Fruit fly (Drosophila melanogaster) whole organism, embryonic: ENCODE results near the gene InR.

ENCODE experiments used
- Asciz ChIP-seq: fragments of 200-800 bp; sonication (Bioruptor generic); optimal IDR thresholded peaks from 2 replicates; lab custom pipeline; 2017; ENCODE audit warnings: missing biosample characterization, mild to moderate bottlenecking, missing genetic modification characterization, missing genetic modification reagents
- Atf-2 ChIP-seq: fragments of 200-800 bp; sonication (Bioruptor generic); optimal IDR thresholded peaks from 2 replicates; lab custom pipeline; 2016; ENCODE audit warnings: missing biosample characterization, missing genetic modification characterization
- Bteb2 ChIP-seq: fragments of 200-800 bp; sonication (Bioruptor generic); optimal IDR thresholded peaks from 2 replicates; lab custom pipeline; 2016; ENCODE audit warnings: missing biosample characterization, missing genetic modification characterization
- CG10147 ChIP-seq: fragments of 200-800 bp; sonication (Bioruptor generic); optimal IDR thresholded peaks from 2 replicates; lab custom pipeline; 2019; ENCODE audit warnings: missing biosample characterization, mild to moderate bottlenecking, missing genetic modification characterization, moderate library complexity
- CG11560 ChIP-seq: fragments of 200-800 bp; sonication (Bioruptor generic); IDR thresholded peaks from 3 replicates; pipeline ENCODE4 v1.3.6; 2022; ENCODE audit warnings: missing biosample characterization, missing genetic modification characterization
- CG12104 ChIP-seq: fragments of 200-800 bp; sonication (Bioruptor generic); optimal IDR thresholded peaks from 3 replicates; lab custom pipeline; 2016; ENCODE audit warnings: missing biosample characterization, missing genetic modification characterization
- CG12236 ChIP-seq: fragments of 200-800 bp; sonication (Bioruptor generic); optimal IDR thresholded peaks from 2 replicates; lab custom pipeline; 2016; ENCODE audit warnings: missing biosample characterization, missing genetic modification characterization
- CG14965 ChIP-seq: fragments of 200-800 bp; sonication (Bioruptor generic); optimal IDR thresholded peaks from 2 replicates; lab custom pipeline; 2016; ENCODE audit warnings: missing biosample characterization, missing genetic modification characterization, borderline replicate concordance
- CG15514 ChIP-seq: fragments of 200-800 bp; sonication (Bioruptor generic); optimal IDR thresholded peaks from 3 replicates; lab custom pipeline; 2017; ENCODE audit warnings: missing biosample characterization, missing genetic modification characterization, mild to moderate bottlenecking, moderate library complexity, missing genetic modification reagents
- CG16863 ChIP-seq: fragments of 200-800 bp; sonication (Bioruptor generic); optimal IDR thresholded peaks from 3 replicates; lab custom pipeline; 2016; ENCODE audit warnings: missing biosample characterization, missing genetic modification characterization
- CG17385 ChIP-seq: fragments of 200-800 bp; sonication (Bioruptor generic); optimal IDR thresholded peaks from 3 replicates; lab custom pipeline; 2018; ENCODE audit warnings: missing biosample characterization, mild to moderate bottlenecking, missing genetic modification characterization
- CG17802 ChIP-seq: fragments of 200-800 bp; sonication (Bioruptor generic); optimal IDR thresholded peaks from 2 replicates; lab custom pipeline; 2018; ENCODE audit warnings: missing biosample characterization, mild to moderate bottlenecking, missing genetic modification characterization, moderate library complexity
- CG18476 ChIP-seq: fragments of 200-800 bp; sonication (Bioruptor generic); optimal IDR thresholded peaks from 2 replicates; lab custom pipeline; 2016; ENCODE audit warnings: missing biosample characterization, mild to moderate bottlenecking, missing genetic modification characterization
- CG2120 ChIP-seq: fragments of 200-800 bp; sonication (Bioruptor generic); optimal IDR thresholded peaks from 3 replicates; lab custom pipeline; 2016; ENCODE audit warnings: missing biosample characterization, missing genetic modification characterization
- CG2199 ChIP-seq: fragments of 200-800 bp; sonication (Bioruptor generic); IDR thresholded peaks from 3 replicates; pipeline ENCODE4 v1.3.6; 2022; ENCODE audit warnings: missing biosample characterization, missing genetic modification characterization
- CG2678 ChIP-seq: fragments of 200-800 bp; sonication (Bioruptor generic); optimal IDR thresholded peaks from 3 replicates; lab custom pipeline; 2019; ENCODE audit warnings: missing biosample characterization, mild to moderate bottlenecking, missing genetic modification characterization, moderate library complexity
- CG30020 ChIP-seq: fragments of 200-800 bp; optimal IDR thresholded peaks from 2 replicates; lab custom pipeline; 2019; ENCODE audit warnings: missing biosample characterization, mild to moderate bottlenecking, missing genetic modification characterization, moderate library complexity
- CG31388 ChIP-seq: fragments of 200-800 bp; sonication (Bioruptor generic); optimal IDR thresholded peaks from 2 replicates; lab custom pipeline; 2016; ENCODE audit warnings: missing biosample characterization, missing genetic modification characterization
- CG42726 ChIP-seq: fragments of 200-800 bp; sonication (Bioruptor generic); IDR thresholded peaks from 2 replicates; pipeline ENCODE4 v1.3.6; 2022; ENCODE audit warnings: missing biosample characterization, missing genetic modification characterization; ENCODE audit not compliant: partially characterized antibody
- CG4730 ChIP-seq: fragments of 200-800 bp; sonication (Bioruptor generic); IDR thresholded peaks from 2 replicates; pipeline ENCODE4 v1.3.6; 2022; ENCODE audit warnings: missing biosample characterization, missing genetic modification characterization
- CG6175 ChIP-seq: fragments of 200-800 bp; sonication (Bioruptor generic); IDR thresholded peaks from 3 replicates; pipeline ENCODE4 v1.3.6; 2022; ENCODE audit warnings: missing biosample characterization, missing genetic modification characterization
- CG7928 ChIP-seq: fragments of 200-800 bp; sonication (Bioruptor generic); optimal IDR thresholded peaks from 2 replicates; lab custom pipeline; 2017; ENCODE audit warnings: missing biosample characterization, mild to moderate bottlenecking, missing genetic modification characterization
- CG8924 ChIP-seq: fragments of 200-800 bp; optimal IDR thresholded peaks from 3 replicates; lab custom pipeline; 2019; ENCODE audit warnings: missing biosample characterization, mild to moderate bottlenecking, missing genetic modification characterization, moderate library complexity
- Dll ChIP-seq: fragments of 200-800 bp; sonication (Bioruptor generic); IDR thresholded peaks from 4 replicates; pipeline ENCODE4 v1.3.6; 2022; ENCODE audit warnings: missing biosample characterization, missing genetic modification characterization; ENCODE audit not compliant: partially characterized antibody
- HLH4C ChIP-seq: fragments of 200-800 bp; sonication (Bioruptor generic); IDR thresholded peaks from 3 replicates; pipeline ENCODE4 v1.3.6; 2022; ENCODE audit warnings: missing biosample characterization, missing genetic modification characterization; ENCODE audit not compliant: partially characterized antibody
- HLH54F ChIP-seq: fragments of 200-800 bp; sonication (Bioruptor generic); optimal IDR thresholded peaks from 3 replicates; lab custom pipeline; 2016; ENCODE audit warnings: missing biosample characterization, missing genetic modification characterization
- Hand ChIP-seq: fragments of 200-800 bp; sonication (Bioruptor generic); optimal IDR thresholded peaks from 2 replicates; lab custom pipeline; 2017; ENCODE audit warnings: mild to moderate bottlenecking, missing biosample characterization, missing genetic modification reagents, missing genetic modification characterization
- Hey ChIP-seq: fragments of 200-800 bp; sonication (Bioruptor generic); optimal IDR thresholded peaks from 3 replicates; lab custom pipeline; 2018; ENCODE audit warnings: missing biosample characterization, mild to moderate bottlenecking, missing genetic modification characterization
- Mes4 ChIP-seq: fragments of 200-800 bp; sonication (Bioruptor generic); optimal IDR thresholded peaks from 2 replicates; lab custom pipeline; 2016; ENCODE audit warnings: missing biosample characterization, missing genetic modification characterization
- NC2β ChIP-seq: fragments of 200-800 bp; sonication (Bioruptor generic); optimal IDR thresholded peaks from 2 replicates; lab custom pipeline; 2016; ENCODE audit warnings: missing biosample characterization, missing genetic modification characterization
- Optix ChIP-seq: fragments of 200-800 bp; sonication (Bioruptor generic); IDR thresholded peaks from 3 replicates; pipeline ENCODE4 v1.3.6; 2022; ENCODE audit warnings: missing biosample characterization, missing genetic modification characterization
- Scr ChIP-seq: fragments of 200-800 bp; sonication (Bioruptor generic); IDR thresholded peaks from 2 replicates; pipeline ENCODE4 v1.3.6; 2022; ENCODE audit warnings: missing biosample characterization, missing genetic modification characterization; ENCODE audit not compliant: partially characterized antibody
- Trl ChIP-seq, 3 experiments: fragments of >200 bp in 2 of 3; fragments of 200-800 bp in 1 of 3; sonication (Bioruptor generic) in 1 of 3; optimal IDR thresholded peaks; 2 replicates in 1 of 3; 3 replicates in 2 of 3; lab custom pipeline; 2016 to 2017; ENCODE audit warnings: missing biosample characterization in 1 of 3, missing genetic modification characterization in 1 of 3
- ab ChIP-seq: fragments of 200-800 bp; sonication (Bioruptor generic); optimal IDR thresholded peaks from 2 replicates; lab custom pipeline; 2016; ENCODE audit warnings: missing biosample characterization, missing genetic modification characterization
- abd-A ChIP-seq: fragments of 200-800 bp; sonication (Bioruptor generic); optimal IDR thresholded peaks from 3 replicates; lab custom pipeline; 2019; ENCODE audit warnings: missing biosample characterization, mild to moderate bottlenecking, missing genetic modification characterization, moderate library complexity
- disco-r ChIP-seq: fragments of 200-800 bp; sonication (Bioruptor generic); optimal IDR thresholded peaks from 2 replicates; lab custom pipeline; 2016; ENCODE audit warnings: missing biosample characterization, missing genetic modification characterization
- fru ChIP-seq: fragments of >200 bp; optimal IDR thresholded peaks from 2 replicates; lab custom pipeline; 2017
- gce ChIP-seq: fragments of 200-800 bp; sonication (Bioruptor generic); IDR thresholded peaks from 3 replicates; pipeline ENCODE4 v1.3.6; 2022; ENCODE audit warnings: missing biosample characterization, missing genetic modification characterization
- inv ChIP-seq: fragments of 200-800 bp; sonication (Bioruptor generic); IDR thresholded peaks from 2 replicates; pipeline ENCODE4 v1.3.6; 2022; ENCODE audit warnings: missing biosample characterization, missing genetic modification characterization; ENCODE audit not compliant: partially characterized antibody
- kay ChIP-seq: fragments of 200-800 bp; sonication (Bioruptor generic); optimal IDR thresholded peaks from 2 replicates; lab custom pipeline; 2016; ENCODE audit warnings: missing biosample characterization, missing genetic modification characterization
- klu ChIP-seq: fragments of 200-800 bp; sonication (Bioruptor generic); IDR thresholded peaks from 2 replicates; pipeline ENCODE4 v1.3.6; 2022; ENCODE audit warnings: missing biosample characterization, missing genetic modification characterization
- maf-S ChIP-seq: fragments of 200-800 bp; sonication (Bioruptor generic); optimal IDR thresholded peaks from 2 replicates; lab custom pipeline; 2016; ENCODE audit warnings: missing biosample characterization, missing genetic modification characterization
- nerfin-2 ChIP-seq: fragments of 200-800 bp; sonication (Bioruptor generic); IDR thresholded peaks from 2 replicates; pipeline ENCODE4 v1.3.6; 2022; ENCODE audit warnings: missing biosample characterization, missing genetic modification characterization; ENCODE audit not compliant: partially characterized antibody
- phol ChIP-seq: fragments of 200-800 bp; sonication (Bioruptor generic); optimal IDR thresholded peaks from 3 replicates; lab custom pipeline; 2018; ENCODE audit warnings: missing biosample characterization, mild to moderate bottlenecking, missing genetic modification characterization, moderate library complexity
- repo ChIP-seq: fragments of 200-800 bp; sonication (Bioruptor generic); optimal IDR thresholded peaks from 2 replicates; lab custom pipeline; 2016; ENCODE audit warnings: missing biosample characterization, missing genetic modification characterization
- rib ChIP-seq: fragments of 200-800 bp; sonication (Bioruptor generic); IDR thresholded peaks from 2 replicates; pipeline ENCODE4 v1.3.6; 2022; ENCODE audit warnings: missing biosample characterization, missing genetic modification characterization
- ro ChIP-seq: fragments of 200-800 bp; sonication (Bioruptor generic); IDR thresholded peaks from 2 replicates; pipeline ENCODE4 v1.3.6; 2022; ENCODE audit warnings: missing biosample characterization, missing genetic modification characterization
- sens ChIP-seq: fragments of 200-800 bp; sonication (Bioruptor generic); peaks from one replicate; lab custom pipeline; 2016; ENCODE audit warnings: missing biosample characterization, missing genetic modification characterization
- so ChIP-seq: fragments of 200-800 bp; sonication (Bioruptor generic); IDR thresholded peaks from 3 replicates; pipeline ENCODE4 v1.3.6; 2022; ENCODE audit warnings: missing biosample characterization, missing genetic modification characterization
- sr ChIP-seq: fragments of 200-800 bp; sonication (Bioruptor generic); IDR thresholded peaks from 3 replicates; pipeline ENCODE4 v1.3.6; 2022; ENCODE audit warnings: missing biosample characterization, missing genetic modification characterization
- ttk ChIP-seq: fragments of 200-800 bp; sonication (Bioruptor generic); IDR thresholded peaks from 2 replicates; pipeline ENCODE4 v2.1.2; 2022; ENCODE audit warnings: missing biosample characterization, missing genetic modification characterization
- zen2 ChIP-seq: fragments of 200-800 bp; sonication (Bioruptor generic); IDR thresholded peaks from 3 replicates; pipeline ENCODE4 v1.3.6; 2022; ENCODE audit warnings: missing biosample characterization, missing genetic modification characterization; ENCODE audit not compliant: partially characterized antibody

Gene InR

dm6 chr3R:21520756-21521155 is 98.4 kb downstream of the InR start, which contains the start of gene sp3 (continued):
- TF ChIP-seq phol (tag; lab: Kevin White, UChicago) (no peak), zen2 (GFP tag; lab: Robert Waterston, UW) (no peak; the same call in 2 of the 3 replicates), CG4730 (GFP tag; lab: Robert Waterston, UW) (no peak), Scr (GFP tag; lab: Robert Waterston, UW) (peak; percentile 73), CG10147 (GFP tag; lab: Kevin White, UChicago) (no peak), disco-r (GFP tag; lab: Kevin White, UChicago) (no peak), repo (GFP tag; lab: Kevin White, UChicago) (no peak), inv (GFP tag; lab: Robert Waterston, UW) (peak; percentile 47; the same call in 1 of the 2 replicates), maf-S (GFP tag; lab: Kevin White, UChicago) (no peak), CG17802 (tag; lab: Kevin White, UChicago) (no peak), CG12236 (GFP tag; lab: Kevin White, UChicago) (no peak), abd-A (tag; lab: Kevin White, UChicago) (no peak), Atf-2 (GFP tag; lab: Kevin White, UChicago) (no peak), rib (no peak), CG18476 (GFP tag; lab: Kevin White, UChicago) (no peak), CG15514 (GFP tag; lab: Kevin White, UChicago) (peak; percentile 9), CG31388 (GFP tag; lab: Kevin White, UChicago) (no peak), CG30020 (tag; lab: Kevin White, UChicago) (no peak), Dll (GFP tag; lab: Robert Waterston, UW) (peak; percentile 83), CG2120 (no peak), so (GFP tag; lab: Robert Waterston, UW) (no peak), Optix (GFP tag; lab: Robert Waterston, UW) (no peak), Bteb2 (GFP tag; lab: Kevin White, UChicago) (no peak), CG12104 (GFP tag; lab: Kevin White, UChicago) (no peak), sens (GFP tag; lab: Kevin White, UChicago) (no peak), kay (GFP tag; lab: Kevin White, UChicago) (peak; percentile 12), CG2678 (no peak), ro (GFP tag; lab: Robert Waterston, UW) (no peak), Trl (optimal IDR thresholded peaks at IDR 0.05; lab: Kevin White, UChicago) (no peak), Trl (GFP tag; optimal IDR thresholded peaks at IDR 0.05; lab: Kevin White, UChicago) (no peak), gce (GFP tag; lab: Robert Waterston, UW) (no peak), ttk (GFP tag; lab: Robert Waterston, UW) (no peak), Asciz (GFP tag; lab: Kevin White, UChicago) (no peak), CG16863 (GFP tag; lab: Kevin White, UChicago) (no peak), CG14965 (GFP tag; lab: Kevin White, UChicago) (no peak), Hey (tag; lab: Kevin White, UChicago) (no peak), NC2β (GFP tag; lab: Kevin White, UChicago) (no peak), sr (GFP tag; lab: Robert Waterston, UW) (no peak), CG42726 (peak; percentile 60), CG2199 (GFP tag; lab: Robert Waterston, UW) (no peak), HLH4C (GFP tag; lab: Robert Waterston, UW) (peak; percentile 83), Hand (no peak), HLH54F (no peak), fru (lab: Kevin White, UChicago) (no peak), CG11560 (no peak), CG8924 (no peak), CG17385 (GFP tag; lab: Kevin White, UChicago) (no peak), ab (GFP tag; lab: Kevin White, UChicago) (no peak), Mes4 (no peak), CG7928 (GFP tag; lab: Kevin White, UChicago) (no peak), CG6175 (GFP tag; lab: Robert Waterston, UW) (no peak), nerfin-2 (GFP tag; lab: Robert Waterston, UW) (peak; percentile 60), klu (GFP tag; lab: Robert Waterston, UW) (no peak)
